Worm (Caenorhabditis elegans): Measurements from ENCODE around the gene flr-1.

ce11 chrX:13446418-13446817 is 9.9 kb downstream of the flr-1 start, which contains the start of gene set-8:
- no peak for TF ChIP-seq hlh-13 (GFP tag; optimal IDR thresholded peaks at IDR 0.05)
- no peak for TF ChIP-seq tbx-7 (tag; optimal IDR thresholded peaks at IDR 0.05)
- TF ChIP-seq ama-1 (optimal IDR thresholded peaks at IDR 0.05): no peak
- TF ChIP-seq pha-4 (tag; optimal IDR thresholded peaks at IDR 0.05): no peak
- TF ChIP-seq ztf-16 (tag; optimal IDR thresholded peaks at IDR 0.05): no peak
- no peak for TF ChIP-seq ceh-30 (tag; optimal IDR thresholded peaks at IDR 0.05)
- no peak for TF ChIP-seq nhr-11 (tag; optimal IDR thresholded peaks at IDR 0.05)
- TF ChIP-seq lin-11 (tag; optimal IDR thresholded peaks at IDR 0.05): no peak
- TF ChIP-seq zip-5 (tag; optimal IDR thresholded peaks at IDR 0.05): no peak
- no peak for TF ChIP-seq eyg-1 (tag; optimal IDR thresholded peaks at IDR 0.05)
- no peak for TF ChIP-seq pqm-1 (tag; optimal IDR thresholded peaks at IDR 0.05)
- no peak for TF ChIP-seq dve-1 (tag; optimal IDR thresholded peaks at IDR 0.05)
